Worm (Caenorhabditis elegans) whole organism, L2 larva: Measurements from ENCODE around the gene T28A11.2.

Experiments
- ama-1 ChIP-seq: fragments of 150-350 bp; optimal IDR thresholded peaks from 2 replicates; lab custom pipeline; 2018; ENCODE audit warnings: inconsistent platforms
- nhr-25 ChIP-seq: fragments of 150-350 bp; sonication (generic microtip); optimal IDR thresholded peaks from 3 replicates; lab custom pipeline; 2014; ENCODE audit warnings: missing biosample characterization, missing genetic modification characterization
- nhr-77 ChIP-seq: fragments of 150-350 bp; optimal IDR thresholded peaks from 2 replicates; lab custom pipeline; 2014; ENCODE audit warnings: missing biosample characterization, missing genetic modification characterization
- unc-62 ChIP-seq: fragments of 150-350 bp; optimal IDR thresholded peaks from 2 replicates; lab custom pipeline; 2014; ENCODE audit warnings: missing biosample characterization, missing genetic modification reagents, missing genetic modification characterization
- zag-1 ChIP-seq: fragments of 150-350 bp; optimal IDR thresholded peaks from 2 replicates; lab custom pipeline; 2014; ENCODE audit warnings: missing biosample characterization, missing genetic modification characterization

DNA sequence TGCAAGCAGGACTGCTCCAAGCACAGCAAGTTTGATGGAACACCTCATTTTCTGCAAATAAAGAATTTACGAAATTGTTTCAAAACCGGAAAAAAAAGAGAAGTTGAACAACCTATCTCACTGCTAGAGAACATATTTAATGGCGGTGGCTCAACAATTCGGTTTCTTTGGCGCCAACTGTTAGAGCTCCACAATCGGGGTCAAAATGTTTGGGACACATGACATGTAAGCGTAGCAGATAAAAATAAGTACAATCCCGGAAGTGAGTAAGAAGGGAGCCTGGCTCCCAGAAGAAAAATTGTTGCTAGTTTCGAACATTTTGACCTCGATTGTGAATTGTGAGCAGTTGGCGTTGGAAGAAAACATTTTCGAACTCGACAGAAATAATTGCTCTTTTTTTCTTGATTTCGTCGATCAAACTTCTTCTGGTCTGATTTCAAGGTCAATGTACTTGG is 21.0 kb upstream of the T28A11.2 start, which contains the start of gene T28A11.16:
- TF ChIP-seq nhr-25 (tag; lab: Kevin White, UChicago) (no peak), zag-1 (no peak), unc-62 (GFP tag; lab: Kevin White, UChicago) (no peak), nhr-77 (no peak), ama-1 (no peak)
